Worm (Caenorhabditis elegans) whole organism, L1 larva: ENCODE data around the gene faah-4.

ENCODE experiments used
- efl-1 ChIP-seq, 4 experiments: fragments of 150-350 bp; optimal IDR thresholded peaks in 3 of 4; peaks in 1 of 4; 1 replicate in 1 of 4; 2 replicates in 3 of 4; lab custom pipeline; 2014; ENCODE audit warnings: missing biosample characterization in 2 of 4, missing genetic modification characterization in 2 of 4, missing genetic modification reagents in 2 of 4
- mef-2 ChIP-seq: fragments of 150-350 bp; optimal IDR thresholded peaks from 2 replicates; lab custom pipeline; 2014; ENCODE audit warnings: missing biosample characterization, missing genetic modification characterization
- mep-1 ChIP-seq: fragments of 150-350 bp; optimal IDR thresholded peaks from 2 replicates; lab custom pipeline; 2014; ENCODE audit warnings: missing biosample characterization, missing genetic modification characterization
- nhr-237 ChIP-seq: fragments of 150-350 bp; optimal IDR thresholded peaks from 2 replicates; lab custom pipeline; 2014; ENCODE audit warnings: missing biosample characterization, missing genetic modification characterization
- pqm-1 ChIP-seq: sonication (generic microtip); optimal IDR thresholded peaks from 3 replicates; lab custom pipeline; 2017; ENCODE audit warnings: missing biosample characterization, missing genetic modification characterization
- skn-1 ChIP-seq: fragments of 150-350 bp; optimal IDR thresholded peaks from 2 replicates; lab custom pipeline; 2014; ENCODE audit warnings: missing biosample characterization, missing genetic modification characterization
- ztf-11 ChIP-seq, 2 experiments: sonication (generic microtip); optimal IDR thresholded peaks; 2 replicates each; lab custom pipeline; 2016 to 2017; ENCODE audit warnings: missing genetic modification characterization in 2 of 2, missing biosample characterization in 1 of 2, missing compliant biosample characterization in 1 of 2

ce11 chrIII:11896652-11897051 lies 13.0 kb downstream of the faah-4 start:
- TF ChIP-seq ztf-11 (tag; optimal IDR thresholded peaks at IDR 0.05; lab: Kevin White, UChicago) (no peak), mep-1 (tag; lab: Kevin White, UChicago) (no peak), nhr-237 (tag; lab: Kevin White, UChicago) (no peak), pqm-1 (no peak), efl-1 (optimal IDR thresholded peaks at IDR 0.05; lab: Kevin White, UChicago) (no peak), efl-1 (GFP tag; optimal IDR thresholded peaks at IDR 0.05 in 1 of 2; lab: Kevin White, UChicago) (no peak), mef-2 (tag; lab: Kevin White, UChicago) (no peak), skn-1 (no peak)
